Worm (Caenorhabditis elegans) whole organism, young adult: Measurements from ENCODE around the gene F42E8.1.

Source experiments
- B0019.2 ChIP-seq: fragments of 200-800 bp; sonication (Bioruptor generic); conservative IDR thresholded peaks from 2 replicates; pipeline ENCODE4 v1.3.6; 2022; ENCODE audit warnings: missing genetic modification reagents, missing genetic modification characterization, missing compliant biosample characterization
- B0035.1 ChIP-seq: sonication (generic microtip); optimal IDR thresholded peaks from 2 replicates; lab custom pipeline; 2016; ENCODE audit warnings: missing genetic modification characterization, mild to moderate bottlenecking, missing compliant biosample characterization, missing genotype, missing genetic modification reagents
- C17E4.6 ChIP-seq: fragments of 200-800 bp; sonication (Bioruptor generic); IDR thresholded peaks from 2 replicates; pipeline ENCODE4 v1.3.6; 2022; ENCODE audit warnings: missing genetic modification reagents, missing genetic modification characterization, missing compliant biosample characterization
- F52B5.7 ChIP-seq: sonication (generic microtip); optimal IDR thresholded peaks from 2 replicates; lab custom pipeline; 2016; ENCODE audit warnings: mild to moderate bottlenecking, missing genetic modification characterization, missing compliant biosample characterization
- F55B11.4 ChIP-seq: sonication (generic microtip); optimal IDR thresholded peaks from 2 replicates; lab custom pipeline; 2016; ENCODE audit warnings: missing compliant biosample characterization, missing genetic modification characterization, borderline replicate concordance; ENCODE audit not compliant: insufficient read depth
- K12H6.12 ChIP-seq: fragments of 200-800 bp; sonication (Bioruptor generic); optimal IDR thresholded peaks from 2 replicates; lab custom pipeline; 2018; ENCODE audit warnings: mild to moderate bottlenecking, missing genetic modification characterization, missing compliant biosample characterization
- Y53G8AR.9 ChIP-seq: fragments of 200-800 bp; sonication (Bioruptor generic); conservative IDR thresholded peaks from 2 replicates; pipeline ENCODE4 v1.3.6; 2022; ENCODE audit warnings: missing genetic modification reagents, missing genetic modification characterization, missing compliant biosample characterization
- Y79H2A.3 ChIP-seq: fragments of 200-800 bp; sonication (Bioruptor generic); conservative IDR thresholded peaks from 2 replicates; pipeline ENCODE4 v1.3.6; 2022; ENCODE audit warnings: missing genetic modification reagents, missing genetic modification characterization, missing compliant biosample characterization
- athp-1 ChIP-seq: sonication (generic microtip); optimal IDR thresholded peaks from 2 replicates; lab custom pipeline; 2017; ENCODE audit warnings: mild to moderate bottlenecking, missing genetic modification characterization, missing compliant biosample characterization
- ccch-3 ChIP-seq: fragments of 200-800 bp; sonication (Bioruptor generic); optimal IDR thresholded peaks from 2 replicates; lab custom pipeline; 2018; ENCODE audit warnings: mild to moderate bottlenecking, missing genetic modification characterization, missing compliant biosample characterization
- cebp-1 ChIP-seq, 2 experiments: fragments of 200-800 bp in 1 of 2; sonication (Bioruptor generic) in 1 of 2; sonication (generic microtip) in 1 of 2; IDR thresholded peaks in 1 of 2; optimal IDR thresholded peaks in 1 of 2; 2 replicates each; pipeline versions ENCODE4 v1.3.6 to Lab custom; 2017 to 2022; ENCODE audit warnings: missing compliant biosample characterization in 2 of 2, missing genetic modification characterization in 2 of 2, mild to moderate bottlenecking in 1 of 2, missing genetic modification reagents in 1 of 2, moderate library complexity in 1 of 2
- ceh-27 ChIP-seq: fragments of 200-800 bp; sonication (Bioruptor generic); optimal IDR thresholded peaks from 2 replicates; lab custom pipeline; 2018; ENCODE audit warnings: mild to moderate bottlenecking, missing genetic modification characterization, moderate library complexity, missing compliant biosample characterization
- dpl-1 ChIP-seq: fragments of 150-350 bp; optimal IDR thresholded peaks from 2 replicates; lab custom pipeline; 2014; ENCODE audit warnings: missing biosample characterization, missing genetic modification reagents, missing genetic modification characterization
- egrh-3 ChIP-seq: fragments of 200-800 bp; sonication (Bioruptor generic); IDR thresholded peaks from 2 replicates; pipeline ENCODE4 v1.3.6; 2022; ENCODE audit warnings: missing genetic modification reagents, missing genetic modification characterization, missing compliant biosample characterization
- hmg-1.2 ChIP-seq: fragments of 200-800 bp; sonication (Bioruptor generic); IDR thresholded peaks from 2 replicates; pipeline ENCODE4 v1.3.6; 2022; ENCODE audit warnings: missing genetic modification reagents, missing genetic modification characterization, missing compliant biosample characterization
- hrde-1 ChIP-seq: sonication (generic microtip); optimal IDR thresholded peaks from 2 replicates; lab custom pipeline; 2016; ENCODE audit warnings: missing genetic modification characterization, mild to moderate bottlenecking, missing compliant biosample characterization, moderate library complexity, missing genotype, missing genetic modification reagents, borderline replicate concordance
- lin-54 ChIP-seq: fragments of 200-800 bp; sonication (Bioruptor generic); optimal IDR thresholded peaks from 2 replicates; lab custom pipeline; 2018; ENCODE audit warnings: mild to moderate bottlenecking, missing genetic modification characterization, missing compliant biosample characterization
- lir-1 ChIP-seq: fragments of 200-800 bp; sonication (Bioruptor generic); conservative IDR thresholded peaks from 2 replicates; pipeline ENCODE4 v1.3.6; 2022; ENCODE audit warnings: missing genetic modification reagents, missing genetic modification characterization, missing compliant biosample characterization
- lsl-1 ChIP-seq: fragments of 200-800 bp; sonication (Bioruptor generic); optimal IDR thresholded peaks from 2 replicates; lab custom pipeline; 2018; ENCODE audit warnings: mild to moderate bottlenecking, missing genetic modification characterization, moderate library complexity, missing compliant biosample characterization
- lsy-27 ChIP-seq: sonication (generic microtip); optimal IDR thresholded peaks from 2 replicates; lab custom pipeline; 2017; ENCODE audit warnings: missing genetic modification characterization, mild to moderate bottlenecking, missing compliant biosample characterization, antibody characterized with exemption, missing genotype, borderline replicate concordance; ENCODE audit not compliant: insufficient read depth
- madf-10 ChIP-seq: sonication (generic microtip); optimal IDR thresholded peaks from 2 replicates; lab custom pipeline; 2016; ENCODE audit warnings: mild to moderate bottlenecking, missing genetic modification characterization, missing compliant biosample characterization
- nfya-1 ChIP-seq: sonication (generic microtip); optimal IDR thresholded peaks from 2 replicates; lab custom pipeline; 2017; ENCODE audit warnings: antibody characterized with exemption, missing compliant biosample characterization, missing genetic modification characterization, borderline replicate concordance; ENCODE audit not compliant: insufficient read depth
- nfyb-1 ChIP-seq: fragments of 200-800 bp; sonication (Bioruptor generic); IDR thresholded peaks from 2 replicates; pipeline ENCODE4 v1.3.6; 2022; ENCODE audit warnings: missing genetic modification reagents, missing genetic modification characterization, missing compliant biosample characterization
- nhr-179 ChIP-seq: sonication (generic microtip); optimal IDR thresholded peaks from 2 replicates; lab custom pipeline; 2016; ENCODE audit warnings: mild to moderate bottlenecking, missing genetic modification characterization, missing compliant biosample characterization
- somi-1 ChIP-seq: fragments of 200-800 bp; sonication (Bioruptor generic); optimal IDR thresholded peaks from 2 replicates; lab custom pipeline; 2018; ENCODE audit warnings: mild to moderate bottlenecking, missing genetic modification characterization, missing compliant biosample characterization
- unc-130 ChIP-seq: sonication (generic microtip); optimal IDR thresholded peaks from 2 replicates; lab custom pipeline; 2016; ENCODE audit warnings: missing genetic modification reagents, missing genetic modification characterization, missing compliant biosample characterization
- xnd-1 ChIP-seq: sonication (generic microtip); optimal IDR thresholded peaks from 2 replicates; lab custom pipeline; 2016; ENCODE audit warnings: missing genotype, missing genetic modification reagents, missing genetic modification characterization, missing compliant biosample characterization
- ztf-22 ChIP-seq: fragments of 200-800 bp; sonication (Bioruptor generic); optimal IDR thresholded peaks from 2 replicates; lab custom pipeline; 2018; ENCODE audit warnings: mild to moderate bottlenecking, missing genetic modification characterization, moderate library complexity, missing compliant biosample characterization
- ztf-28 ChIP-seq: fragments of 200-800 bp; sonication (Bioruptor generic); IDR thresholded peaks from 2 replicates; pipeline ENCODE4 v1.3.6; 2022; ENCODE audit warnings: missing genetic modification reagents, missing genetic modification characterization, missing compliant biosample characterization
- ztf-3 ChIP-seq: fragments of 200-800 bp; sonication (Bioruptor generic); optimal IDR thresholded peaks from 2 replicates; lab custom pipeline; 2018; ENCODE audit warnings: mild to moderate bottlenecking, missing genetic modification characterization, missing compliant biosample characterization

The F42E8.1 gene

ce11 chrV:13061836-13062235 lies at the start of gene F42E8.1:
Gene F42E8.1, plus strand, starts transcription at chrV:13062136.
- TF ChIP-seq B0035.1 (tag; lab: Kevin White, UChicago) = no peak
- TF ChIP-seq nfya-1 (tag; lab: Kevin White, UChicago) = no peak
- TF ChIP-seq ceh-27 (GFP tag; lab: Kevin White, UChicago) = no peak
- TF ChIP-seq ccch-3 = no peak
- TF ChIP-seq lsl-1 (GFP tag; lab: Kevin White, UChicago) = no peak
- no peak for TF ChIP-seq Y53G8AR.9 (GFP tag; lab: Robert Waterston, UW)
- no peak for TF ChIP-seq ztf-3 (GFP tag; lab: Kevin White, UChicago)
- no peak for TF ChIP-seq athp-1 (tag; lab: Kevin White, UChicago)

ce11 chrV:13013158-13013557 lies 48.8 kb upstream of the F42E8.1 start, which contains the start of gene try-10:
Gene try-10, minus strand, starts transcription at chrV:13013258.
- TF ChIP-seq nfyb-1 (GFP tag; lab: Robert Waterston, UW) (no peak), lsy-27 (tag; lab: Kevin White, UChicago) (no peak), egrh-3 (GFP tag; lab: Robert Waterston, UW) (no peak), somi-1 (GFP tag; lab: Kevin White, UChicago) (no peak), madf-10 (tag; lab: Kevin White, UChicago) (no peak), cebp-1 (GFP tag; IDR thresholded peaks at IDR 0.05; lab: Robert Waterston, UW) (no peak), cebp-1 (tag; optimal IDR thresholded peaks at IDR 0.05; lab: Kevin White, UChicago) (no peak), F55B11.4 (tag; lab: Kevin White, UChicago) (no peak), xnd-1 (tag; lab: Kevin White, UChicago) (no peak), nhr-179 (tag; lab: Kevin White, UChicago) (no peak), lin-54 (no peak), hmg-1.2 (no peak)

ce11 chrV:13013844-13014243 lies 48.1 kb upstream of the F42E8.1 start, which contains the start of gene F15B9.6:
Gene F15B9.6, plus strand, starts transcription at chrV:13014144.
- TF ChIP-seq hrde-1 (tag; lab: Kevin White, UChicago) = no peak

- no peak for TF ChIP-seq ztf-28 (GFP tag; lab: Robert Waterston, UW)
- no peak for TF ChIP-seq lir-1
- no peak for TF ChIP-seq K12H6.12 (tag; lab: Kevin White, UChicago)
- TF ChIP-seq dpl-1 = no peak
- TF ChIP-seq ztf-22 (GFP tag; lab: Kevin White, UChicago) = no peak
- no peak for TF ChIP-seq unc-130
- TF ChIP-seq C17E4.6 (GFP tag; lab: Robert Waterston, UW) = no peak
- no peak for TF ChIP-seq B0019.2
- no peak for TF ChIP-seq F52B5.7
- TF ChIP-seq cebp-1 (GFP tag; IDR thresholded peaks at IDR 0.05; lab: Robert Waterston, UW) = no peak
- no peak for TF ChIP-seq cebp-1 (tag; optimal IDR thresholded peaks at IDR 0.05; lab: Kevin White, UChicago)
- TF ChIP-seq, all 124 proteins: peak for 0
Measured at ce11 chrV:13018233-13018632, 43.7 kb upstream of the F42E8.1 start.

- TF ChIP-seq ztf-28 (GFP tag; lab: Robert Waterston, UW) (no peak), Y79H2A.3 (no peak)
Measured at ce11 chrV:13018761-13019160, 43.2 kb upstream of the F42E8.1 start, which contains the start of gene fmi-1. Gene fmi-1, plus strand, starts transcription at chrV:13019061.
